Worm (Caenorhabditis elegans): Measurements from ENCODE around the gene F22B5.4.
A peak's percentile ranks its signal among the peaks of the same experiment; 100 is the strongest.

The F22B5.4 gene

DNA sequence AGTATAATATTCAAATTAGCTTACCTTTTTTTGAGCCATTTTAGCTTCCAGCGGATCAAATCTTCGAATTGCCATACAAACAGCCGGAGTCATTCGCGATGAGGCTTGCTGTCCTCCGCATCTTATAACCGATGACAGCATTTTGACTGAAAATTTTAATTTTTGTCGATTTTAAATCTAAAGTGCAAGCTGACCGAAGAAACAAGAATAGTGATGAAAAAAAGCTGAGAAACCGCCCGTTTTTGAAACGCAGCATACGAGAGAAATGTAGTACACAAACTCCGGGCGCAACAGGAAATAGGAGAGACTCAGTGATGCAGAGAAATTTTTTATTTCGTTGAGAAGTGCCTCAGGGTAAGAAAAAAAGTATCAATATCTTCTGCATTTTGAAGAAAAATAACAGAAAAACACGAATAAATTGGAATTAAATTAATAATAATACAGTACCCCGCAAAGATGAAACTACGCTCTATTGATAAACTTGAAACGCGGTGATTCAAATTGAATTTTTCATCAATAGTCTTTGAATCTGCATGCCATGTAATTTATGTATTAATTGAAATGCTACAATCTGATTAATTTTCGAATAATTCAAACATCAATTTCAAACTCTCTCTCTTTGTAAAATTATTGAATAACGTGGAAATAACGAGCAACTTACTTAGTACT, 33.7 kb downstream of the F22B5.4 start (continued):
- TF ChIP-seq elt-1 (tag; optimal IDR thresholded peaks at IDR 0.05) (no peak), unc-55 (GFP tag; optimal IDR thresholded peaks at IDR 0.05) (peak; percentile 12), lin-11 (tag; optimal IDR thresholded peaks at IDR 0.05) (no peak), nhr-10 (tag; optimal IDR thresholded peaks at IDR 0.05) (no peak), unc-39 (tag; optimal IDR thresholded peaks at IDR 0.05) (no peak), egl-27 (tag; optimal IDR thresholded peaks at IDR 0.05) (no peak), aly-2 (tag; optimal IDR thresholded peaks at IDR 0.05) (no peak), ztf-11 (tag; optimal IDR thresholded peaks at IDR 0.05) (no peak), nhr-25 (tag; optimal IDR thresholded peaks at IDR 0.05) (no peak), ZK546.5 (tag; optimal IDR thresholded peaks at IDR 0.05) (no peak)

DNA sequence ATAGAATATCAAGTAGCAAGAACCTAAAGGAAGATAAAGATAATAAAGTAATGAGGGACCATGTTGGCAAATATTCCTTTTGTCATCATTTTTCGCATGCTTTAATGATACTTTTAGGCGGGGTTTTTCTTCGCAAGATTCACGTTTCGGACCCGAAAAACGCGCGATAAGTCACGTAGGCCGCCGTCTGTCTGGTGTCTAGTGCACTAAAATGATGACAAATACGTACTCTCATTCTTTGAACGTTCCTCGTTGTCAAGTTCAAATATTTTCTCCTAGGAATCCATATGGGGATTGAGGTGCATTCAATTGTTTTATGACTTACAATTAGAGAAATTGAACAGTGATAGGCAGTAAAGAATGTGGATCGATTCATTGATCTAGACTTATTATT, 34.3 kb downstream of the F22B5.4 start, which contains the start of gene taap-1:
Gene taap-1, minus strand, starts transcription at position 79 of the 394 bp plus-strand sequence.
- TF ChIP-seq egl-27 (tag; optimal IDR thresholded peaks at IDR 0.05) (no peak), lin-39 (tag; optimal IDR thresholded peaks at IDR 0.05) (no peak), gmeb-1 (tag; optimal IDR thresholded peaks at IDR 0.05) (no peak), C34F6.9 (tag; optimal IDR thresholded peaks at IDR 0.05) (no peak), mab-5 (tag; optimal IDR thresholded peaks at IDR 0.05) (no peak), Y55F3AM.14 (GFP tag; optimal IDR thresholded peaks at IDR 0.05) (no peak), sma-9 (GFP tag; optimal IDR thresholded peaks at IDR 0.05) (peak; percentile 77), sma-9 (tag; optimal IDR thresholded peaks at IDR 0.05) (no peak), elt-1 (tag; optimal IDR thresholded peaks at IDR 0.05) (no peak), nhr-129 (tag; optimal IDR thresholded peaks at IDR 0.05) (peak; percentile 54), ama-1 (optimal IDR thresholded peaks at IDR 0.05) (peak; percentile 39), ZK546.5 (tag; optimal IDR thresholded peaks at IDR 0.05) (no peak), zag-1 (tag; optimal IDR thresholded peaks at IDR 0.05) (peak; percentile 0), ceh-82 (tag; optimal IDR thresholded peaks at IDR 0.05) (no peak), R02D3.7 (tag; optimal IDR thresholded peaks at IDR 0.05) (no peak), nhr-6 (tag; optimal IDR thresholded peaks at IDR 0.05) (no peak), ceh-16 (tag; optimal IDR thresholded peaks at IDR 0.05) (no peak), nhr-23 (tag; optimal IDR thresholded peaks at IDR 0.05) (no peak), ztf-4 (tag; optimal IDR thresholded peaks at IDR 0.05) (no peak), dmd-4 (tag; optimal IDR thresholded peaks at IDR 0.05) (no peak), nhr-11 (tag; optimal IDR thresholded peaks at IDR 0.05) (no peak), sem-4 (tag; optimal IDR thresholded peaks at IDR 0.05) (peak; percentile 52), skn-1 (tag; optimal IDR thresholded peaks at IDR 0.05) (peak; percentile 83), unc-39 (tag; optimal IDR thresholded peaks at IDR 0.05) (no peak), nhr-10 (tag; optimal IDR thresholded peaks at IDR 0.05) (no peak), mbf-1 (tag; optimal IDR thresholded peaks at IDR 0.05) (no peak), elt-3 (tag; optimal IDR thresholded peaks at IDR 0.05) (no peak), mdl-1 (tag; optimal IDR thresholded peaks at IDR 0.05) (peak in 1 of 2 experiments; percentile 17), nhr-77 (tag; optimal IDR thresholded peaks at IDR 0.05) (no peak), snpc-4 (tag; optimal IDR thresholded peaks at IDR 0.05) (no peak), ztf-11 (tag; optimal IDR thresholded peaks at IDR 0.05) (no peak), nhr-12 (tag; optimal IDR thresholded peaks at IDR 0.05) (no peak), unc-55 (GFP tag; optimal IDR thresholded peaks at IDR 0.05) (no peak), nhr-21 (tag; optimal IDR thresholded peaks at IDR 0.05) (no peak), aly-2 (tag; optimal IDR thresholded peaks at IDR 0.05) (no peak), lin-13 (GFP tag; optimal IDR thresholded peaks at IDR 0.05) (no peak), lin-11 (tag; optimal IDR thresholded peaks at IDR 0.05) (no peak), F13H6.1 (tag; optimal IDR thresholded peaks at IDR 0.05) (no peak), fos-1 (tag; optimal IDR thresholded peaks at IDR 0.05) (peak; percentile 13)

DNA sequence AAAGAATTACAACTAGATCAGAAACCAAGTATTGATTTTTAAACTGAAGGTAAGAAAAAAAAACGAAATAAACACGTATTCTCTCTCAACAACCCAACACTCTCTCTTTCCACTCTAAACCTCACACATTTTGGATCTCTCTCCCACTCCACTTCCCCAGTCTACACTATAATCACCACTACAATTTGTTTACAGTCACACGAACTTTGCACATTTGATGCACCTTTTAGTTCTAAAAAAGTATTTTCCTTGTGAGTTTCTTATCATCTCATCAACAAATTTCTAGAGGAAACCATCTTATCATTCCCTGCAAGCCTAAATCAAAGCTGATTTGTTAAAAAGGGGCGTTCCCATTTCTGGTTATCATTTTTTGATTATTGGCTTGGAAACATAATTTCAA, 35.0 kb downstream of the F22B5.4 start:
- TF ChIP-seq dmd-4 (tag; optimal IDR thresholded peaks at IDR 0.05) (no peak), Y55F3AM.14 (GFP tag; optimal IDR thresholded peaks at IDR 0.05) (no peak), aly-2 (tag; optimal IDR thresholded peaks at IDR 0.05) (no peak), alr-1 (tag; optimal IDR thresholded peaks at IDR 0.05) (no peak), egl-27 (tag; optimal IDR thresholded peaks at IDR 0.05) (peak; percentile 13), unc-55 (GFP tag; optimal IDR thresholded peaks at IDR 0.05) (peak; percentile 4), ZK546.5 (tag; optimal IDR thresholded peaks at IDR 0.05) (no peak), skn-1 (tag; optimal IDR thresholded peaks at IDR 0.05) (no peak), blmp-1 (tag; optimal IDR thresholded peaks at IDR 0.05; ENCODE audit: insufficient read depth) (no peak), elt-3 (tag; optimal IDR thresholded peaks at IDR 0.05) (no peak), nhr-21 (tag; optimal IDR thresholded peaks at IDR 0.05) (no peak), unc-62 (GFP tag; optimal IDR thresholded peaks at IDR 0.05) (no peak), unc-39 (tag; optimal IDR thresholded peaks at IDR 0.05) (no peak), lsy-2 (tag; optimal IDR thresholded peaks at IDR 0.05) (peak in 1 of 2 experiments; percentile 26), sem-4 (tag; optimal IDR thresholded peaks at IDR 0.05) (no peak), fos-1 (tag; optimal IDR thresholded peaks at IDR 0.05) (peak; percentile 71), nhr-12 (tag; optimal IDR thresholded peaks at IDR 0.05) (no peak), mdl-1 (tag; optimal IDR thresholded peaks at IDR 0.05) (no peak), mbf-1 (tag; optimal IDR thresholded peaks at IDR 0.05) (no peak), nhr-11 (tag; optimal IDR thresholded peaks at IDR 0.05) (no peak), nhr-25 (tag; optimal IDR thresholded peaks at IDR 0.05) (no peak), gmeb-1 (tag; optimal IDR thresholded peaks at IDR 0.05) (peak; percentile 30), nhr-129 (tag; optimal IDR thresholded peaks at IDR 0.05) (peak; percentile 63), R02D3.7 (tag; optimal IDR thresholded peaks at IDR 0.05) (no peak), mab-5 (tag; optimal IDR thresholded peaks at IDR 0.05) (no peak), nhr-237 (tag; optimal IDR thresholded peaks at IDR 0.05) (no peak), ama-1 (optimal IDR thresholded peaks at IDR 0.05) (peak; percentile 8), sma-9 (GFP tag; optimal IDR thresholded peaks at IDR 0.05) (peak; percentile 68), sma-9 (tag; optimal IDR thresholded peaks at IDR 0.05) (no peak), lin-39 (tag; optimal IDR thresholded peaks at IDR 0.05) (no peak), sma-3 (GFP tag; optimal IDR thresholded peaks at IDR 0.05) (no peak)

All from whole organism, L2 larva.